Worm (Caenorhabditis elegans) whole organism, young adult: ENCODE measurements around the gene trpp-6.

Experiments
- B0035.1 ChIP-seq: sonication (generic microtip); optimal IDR thresholded peaks from 2 replicates; lab custom pipeline; 2016; ENCODE audit warnings: missing genetic modification characterization, mild to moderate bottlenecking, missing compliant biosample characterization, missing genotype, missing genetic modification reagents
- B0261.1 ChIP-seq: sonication (generic microtip); optimal IDR thresholded peaks from 2 replicates; lab custom pipeline; 2016; ENCODE audit warnings: mild to moderate bottlenecking, missing genetic modification characterization, moderate library complexity, missing compliant biosample characterization
- F57C9.4 ChIP-seq: sonication (generic microtip); optimal IDR thresholded peaks from 2 replicates; lab custom pipeline; 2017; ENCODE audit warnings: mild to moderate bottlenecking, missing genetic modification characterization, missing compliant biosample characterization
- T26A5.8 ChIP-seq: sonication (generic microtip); optimal IDR thresholded peaks from 2 replicates; lab custom pipeline; 2016; ENCODE audit warnings: missing genetic modification characterization, missing compliant biosample characterization
- Y53G8AR.9 ChIP-seq: fragments of 200-800 bp; sonication (Bioruptor generic); conservative IDR thresholded peaks from 2 replicates; pipeline ENCODE4 v1.3.6; 2022; ENCODE audit warnings: missing genetic modification reagents, missing genetic modification characterization, missing compliant biosample characterization
- attf-6 ChIP-seq: fragments of 200-800 bp; sonication (Bioruptor generic); IDR thresholded peaks from 2 replicates; pipeline ENCODE4 v1.3.6; 2022; ENCODE audit warnings: missing genetic modification reagents, missing genetic modification characterization, missing compliant biosample characterization
- ceh-100 ChIP-seq: fragments of 200-800 bp; sonication (Bioruptor generic); IDR thresholded peaks from 2 replicates; pipeline ENCODE4 v1.3.6; 2022; ENCODE audit warnings: missing genetic modification reagents, missing genetic modification characterization, missing compliant biosample characterization
- dpff-1 ChIP-seq: sonication (generic microtip); optimal IDR thresholded peaks from 2 replicates; lab custom pipeline; 2017; ENCODE audit warnings: mild to moderate bottlenecking, missing genetic modification characterization, missing compliant biosample characterization
- efl-1 ChIP-seq: fragments of 150-350 bp; optimal IDR thresholded peaks from 2 replicates; lab custom pipeline; 2014; ENCODE audit warnings: missing biosample characterization, missing genetic modification reagents, missing genetic modification characterization
- ets-4 ChIP-seq: fragments of 200-800 bp; sonication (Bioruptor generic); optimal IDR thresholded peaks from 2 replicates; lab custom pipeline; 2018; ENCODE audit warnings: mild to moderate bottlenecking, missing genetic modification characterization, missing compliant biosample characterization
- lin-26 ChIP-seq: fragments of 200-800 bp; sonication (Bioruptor generic); IDR thresholded peaks from 2 replicates; pipeline ENCODE4 v1.3.6; 2022; ENCODE audit warnings: missing genetic modification reagents, missing genetic modification characterization, missing compliant biosample characterization
- lin-40 ChIP-seq: sonication (generic microtip); optimal IDR thresholded peaks from 2 replicates; lab custom pipeline; 2016; ENCODE audit warnings: missing genetic modification characterization, mild to moderate bottlenecking, missing compliant biosample characterization, missing genotype, missing genetic modification reagents
- mel-28 ChIP-seq: sonication (generic microtip); optimal IDR thresholded peaks from 2 replicates; lab custom pipeline; 2016; ENCODE audit warnings: borderline replicate concordance, mild to moderate bottlenecking, missing genetic modification characterization, missing compliant biosample characterization
- tlf-1 ChIP-seq: fragments of 200-800 bp; sonication (Bioruptor generic); optimal IDR thresholded peaks from 2 replicates; lab custom pipeline; 2018; ENCODE audit warnings: mild to moderate bottlenecking, missing genetic modification characterization, missing compliant biosample characterization

- no peak for TF ChIP-seq Y53G8AR.9 (GFP tag; lab: Robert Waterston, UW)
- TF ChIP-seq lin-26, result no peak
- TF ChIP-seq mel-28 (tag; lab: Kevin White, UChicago), result no peak
- TF ChIP-seq lin-40 (tag; lab: Kevin White, UChicago), result no peak
- no peak for TF ChIP-seq B0035.1
- TF ChIP-seq attf-6 (GFP tag; lab: Robert Waterston, UW), result no peak
- no peak for TF ChIP-seq ceh-100
- TF ChIP-seq tlf-1 (GFP tag; lab: Kevin White, UChicago), result no peak
- TF ChIP-seq ets-4 (GFP tag; lab: Kevin White, UChicago), result no peak
- no peak for TF ChIP-seq T26A5.8
- no peak for TF ChIP-seq F57C9.4 (tag; lab: Kevin White, UChicago)
- TF ChIP-seq dpff-1, result no peak
- no peak for TF ChIP-seq B0261.1 (tag; lab: Kevin White, UChicago)
- no peak for TF ChIP-seq efl-1 (GFP tag; lab: Kevin White, UChicago)
Measured at ce11 chrV:9962394-9962793, 29.3 kb upstream of the trpp-6 start, which contains the start of gene madf-4.
